Worm (Caenorhabditis elegans) whole organism, L1 larva: ENCODE data around the gene comt-5.

ENCODE experiments used
- F16B12.6 ChIP-seq: fragments of 150-350 bp; optimal IDR thresholded peaks from 2 replicates; lab custom pipeline; 2014; ENCODE audit warnings: missing biosample characterization, missing genetic modification characterization
- aly-2 ChIP-seq: fragments of 150-350 bp; optimal IDR thresholded peaks from 2 replicates; lab custom pipeline; 2014; ENCODE audit warnings: missing biosample characterization, missing genetic modification characterization
- ceh-8 ChIP-seq: fragments of 200-800 bp; sonication (Bioruptor generic); optimal IDR thresholded peaks from 2 replicates; lab custom pipeline; 2018; ENCODE audit warnings: mild to moderate bottlenecking, missing genetic modification characterization, moderate library complexity, missing compliant biosample characterization
- egl-27 ChIP-seq, 2 experiments: fragments of 150-350 bp in 1 of 2; sonication (generic microtip); optimal IDR thresholded peaks; 3 replicates each; lab custom pipeline; 2017 to 2018; ENCODE audit warnings: missing biosample characterization in 2 of 2, missing genetic modification characterization in 2 of 2, missing genetic modification reagents in 2 of 2
- lin-13 ChIP-seq: fragments of 150-350 bp; optimal IDR thresholded peaks from 2 replicates; lab custom pipeline; 2014; ENCODE audit warnings: missing biosample characterization, missing genetic modification reagents, missing genetic modification characterization
- lsy-2 ChIP-seq, 2 experiments: fragments of 150-350 bp; optimal IDR thresholded peaks; 2 replicates each; lab custom pipeline; 2014; ENCODE audit warnings: missing biosample characterization in 2 of 2, missing genetic modification characterization in 2 of 2
- nhr-11 ChIP-seq: fragments of 150-350 bp; optimal IDR thresholded peaks from 2 replicates; lab custom pipeline; 2014; ENCODE audit warnings: missing biosample characterization, missing genetic modification characterization
- pag-3 ChIP-seq: sonication (generic microtip); optimal IDR thresholded peaks from 2 replicates; lab custom pipeline; 2017; ENCODE audit warnings: missing genetic modification characterization, mild to moderate bottlenecking, missing compliant biosample characterization, antibody characterized with exemption, borderline replicate concordance; ENCODE audit not compliant: insufficient read depth

DNA sequence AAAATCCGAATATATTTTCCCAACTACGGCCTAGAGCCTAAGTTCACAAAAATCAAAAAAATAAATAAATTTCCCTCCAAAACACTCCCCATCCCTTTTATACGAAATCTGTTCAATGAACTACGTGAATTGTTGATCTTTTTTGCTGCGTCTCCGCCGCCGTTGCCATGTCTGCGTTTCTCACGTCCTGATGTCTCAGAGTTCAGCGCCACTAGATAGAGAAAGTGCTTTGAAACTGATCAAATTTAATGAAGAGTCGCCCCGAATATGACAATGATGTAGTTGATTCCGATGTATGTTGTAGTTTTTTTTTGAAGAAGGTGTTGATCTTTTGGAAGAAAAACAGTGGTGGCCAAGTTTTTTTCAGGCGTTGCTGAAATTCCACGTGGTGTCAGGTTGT, 845 bp upstream of the comt-5 start:
- TF ChIP-seq egl-27 (tag; optimal IDR thresholded peaks at IDR 0.05; lab: Kevin White, UChicago), result no peak
- TF ChIP-seq lsy-2 (tag; optimal IDR thresholded peaks at IDR 0.05; lab: Kevin White, UChicago), result no peak
- no peak for TF ChIP-seq F16B12.6 (tag; lab: Kevin White, UChicago)
- no peak for TF ChIP-seq aly-2 (tag; lab: Kevin White, UChicago)
- TF ChIP-seq lin-13 (GFP tag; lab: Kevin White, UChicago), result no peak
- TF ChIP-seq pag-3, result no peak
- no peak for TF ChIP-seq nhr-11 (tag; lab: Kevin White, UChicago)
- TF ChIP-seq ceh-8 (GFP tag; lab: Kevin White, UChicago), result no peak
